Fruit fly (Drosophila melanogaster) whole organism, adult: ENCODE data around the gene CG42764.

Source experiments
- CG14711 ChIP-seq: fragments of 200-800 bp; sonication (Bioruptor generic); optimal IDR thresholded peaks from 2 replicates; lab custom pipeline; 2018; ENCODE audit warnings: missing biosample characterization, mild to moderate bottlenecking, missing genetic modification characterization, moderate library complexity
- CG1620 ChIP-seq: fragments of 200-800 bp; sonication (Bioruptor generic); optimal IDR thresholded peaks from 2 replicates; lab custom pipeline; 2016; ENCODE audit warnings: missing biosample characterization, missing genetic modification characterization
- CG5204 ChIP-seq: fragments of 200-800 bp; sonication (Bioruptor generic); optimal IDR thresholded peaks from 2 replicates; lab custom pipeline; 2016; ENCODE audit warnings: missing biosample characterization, missing genetic modification characterization
- kay ChIP-seq: fragments of 200-800 bp; sonication (Bioruptor generic); peaks from one replicate; lab custom pipeline; 2016; ENCODE audit warnings: missing biosample characterization, missing genetic modification characterization, borderline replicate concordance
- toe ChIP-seq: fragments of 200-800 bp; sonication (Bioruptor generic); optimal IDR thresholded peaks from 2 replicates; lab custom pipeline; 2016; ENCODE audit warnings: missing biosample characterization, missing genetic modification characterization

- TF ChIP-seq kay (GFP tag; lab: Kevin White, UChicago), result no peak
- TF ChIP-seq CG1620 (GFP tag; lab: Kevin White, UChicago), result no peak
- no peak for TF ChIP-seq toe
- TF ChIP-seq CG5204, result no peak
- no peak for TF ChIP-seq CG14711 (tag; lab: Kevin White, UChicago)
Measured at dm6 chr3L:20439772-20440171, 26.1 kb downstream of the CG42764 start, which contains the start of gene Hpd.
